Worm (Caenorhabditis elegans) whole organism, L2 larva: ENCODE measurements around the gene T25B6.5.

ENCODE experiments used
- R02D3.7 ChIP-seq: fragments of 150-350 bp; optimal IDR thresholded peaks from 2 replicates; lab custom pipeline; 2014; ENCODE audit warnings: missing biosample characterization, missing genetic modification characterization
- blmp-1 ChIP-seq: sonication (generic microtip); optimal IDR thresholded peaks from 2 replicates; lab custom pipeline; 2017; ENCODE audit warnings: missing genetic modification characterization, mild to moderate bottlenecking, missing compliant biosample characterization, antibody characterized with exemption, moderate library complexity; ENCODE audit not compliant: insufficient read depth
- egl-27 ChIP-seq: sonication (generic microtip); optimal IDR thresholded peaks from 3 replicates; lab custom pipeline; 2017; ENCODE audit warnings: missing biosample characterization, missing genetic modification reagents, missing genetic modification characterization
- elt-3 ChIP-seq: sonication (generic microtip); optimal IDR thresholded peaks from 2 replicates; lab custom pipeline; 2017; ENCODE audit warnings: missing biosample characterization, missing genetic modification characterization
- lin-13 ChIP-seq: fragments of 150-350 bp; optimal IDR thresholded peaks from 2 replicates; lab custom pipeline; 2014; ENCODE audit warnings: missing biosample characterization, missing genetic modification reagents, missing genetic modification characterization
- lsy-2 ChIP-seq, 2 experiments: fragments of 150-350 bp in 1 of 2; sonication (generic microtip) in 1 of 2; optimal IDR thresholded peaks; 2 replicates each; lab custom pipeline; 2014 to 2017; ENCODE audit warnings: missing biosample characterization in 2 of 2, missing genetic modification characterization in 2 of 2
- mdl-1 ChIP-seq, 2 experiments: fragments of 150-350 bp in 1 of 2; sonication (generic microtip) in 1 of 2; optimal IDR thresholded peaks; 2 replicates each; lab custom pipeline; 2017; ENCODE audit warnings: missing biosample characterization in 2 of 2, missing genetic modification characterization in 2 of 2
- nhr-21 ChIP-seq: fragments of 150-350 bp; optimal IDR thresholded peaks from 2 replicates; lab custom pipeline; 2014; ENCODE audit warnings: missing biosample characterization, missing genetic modification characterization
- unc-62 ChIP-seq: fragments of 150-350 bp; optimal IDR thresholded peaks from 2 replicates; lab custom pipeline; 2014; ENCODE audit warnings: missing biosample characterization, missing genetic modification reagents, missing genetic modification characterization
- ztf-11 ChIP-seq: sonication (generic microtip); optimal IDR thresholded peaks from 2 replicates; lab custom pipeline; 2017; ENCODE audit warnings: missing biosample characterization, missing genetic modification characterization

- TF ChIP-seq blmp-1 (tag; lab: Kevin White, UChicago) = no peak
- no peak for TF ChIP-seq lin-13
- no peak for TF ChIP-seq ztf-11 (tag; lab: Kevin White, UChicago)
- TF ChIP-seq R02D3.7 (tag; lab: Kevin White, UChicago) = no peak
- no peak for TF ChIP-seq elt-3 (tag; lab: Kevin White, UChicago)
- no peak for TF ChIP-seq lsy-2 (tag; optimal IDR thresholded peaks at IDR 0.05; lab: Kevin White, UChicago)
- TF ChIP-seq mdl-1 (tag; optimal IDR thresholded peaks at IDR 0.05; lab: Kevin White, UChicago) = no peak
- TF ChIP-seq nhr-21 = no peak
- no peak for TF ChIP-seq egl-27
- no peak for TF ChIP-seq unc-62 (GFP tag; lab: Kevin White, UChicago)
These were observed 33.7 kb downstream of the T25B6.5 start, which contains the start of gene twk-18 for ce11 chrX:8987828-8988227.
